Worm (Caenorhabditis elegans): ENCODE data around the gene col-19.

Gene col-19

ce11 chrX:425535-425934, 4.0 kb downstream of the col-19 start, which contains the start of gene ZK1193.2:
Gene ZK1193.2 (minus strand): TSS chrX:425635.
- TF ChIP-seq sptf-1 (tag; optimal IDR thresholded peaks at IDR 0.05) (no peak), ceh-88 (GFP tag; IDR thresholded peaks at IDR 0.05) (no peak), nhr-77 (tag; optimal IDR thresholded peaks at IDR 0.05) (no peak)

ce11 chrX:431596-431995, 10.1 kb downstream of the col-19 start:
- TF ChIP-seq mab-9 (GFP tag; IDR thresholded peaks at IDR 0.05) = 0 out of 2 replicates have a peak, but pooled peaks have one; percentile 10
- TF ChIP-seq nhr-12 (tag; optimal IDR thresholded peaks at IDR 0.05) = no peak

- TF ChIP-seq skn-1 (tag; optimal IDR thresholded peaks at IDR 0.05) (peak; percentile 12), nhr-71 (tag; optimal IDR thresholded peaks at IDR 0.05) (peak; percentile 25), blmp-1 (tag; optimal IDR thresholded peaks at IDR 0.05) (peak; percentile 99), nhr-85 (tag) (peak; percentile 76), lin-14 (GFP tag; optimal IDR thresholded peaks at IDR 0.05) (peak; percentile 17), mab-9 (GFP tag; IDR thresholded peaks at IDR 0.05) (no peak), efl-1 (optimal IDR thresholded peaks at IDR 0.05) (no peak), efl-1 (GFP tag; optimal IDR thresholded peaks at IDR 0.05 in 1 of 2) (peak in 1 of 2 experiments; percentile 63), nhr-90 (tag; optimal IDR thresholded peaks at IDR 0.05; ENCODE audit: poor library complexity) (no peak), nhr-20 (tag; optimal IDR thresholded peaks at IDR 0.05) (peak; percentile 7), lin-35 (GFP tag; optimal IDR thresholded peaks at IDR 0.05) (peak in 1 of 2 experiments; percentile 17)
Measured at ce11 chrX:433029-433693, 11.7 kb downstream of the col-19 start.

- TF ChIP-seq fkh-4 (tag; optimal IDR thresholded peaks at IDR 0.05; ENCODE audit: borderline replicate concordance) = no peak
- TF ChIP-seq ets-5 (GFP tag; IDR thresholded peaks at IDR 0.05) = no peak
- no peak for TF ChIP-seq pqm-1 (tag; optimal IDR thresholded peaks at IDR 0.05)
- TF ChIP-seq pag-3 (tag; optimal IDR thresholded peaks at IDR 0.05; ENCODE audit: borderline replicate concordance, insufficient read depth) = no peak
- TF ChIP-seq nhr-12 (tag; optimal IDR thresholded peaks at IDR 0.05) = no peak
- TF ChIP-seq vab-15 (tag; optimal IDR thresholded peaks at IDR 0.05) = no peak
- TF ChIP-seq ces-1 (GFP tag; optimal IDR thresholded peaks at IDR 0.05) = no peak
- TF ChIP-seq tlp-1 (tag; optimal IDR thresholded peaks at IDR 0.05) = no peak
- TF ChIP-seq lin-13 (GFP tag; optimal IDR thresholded peaks at IDR 0.05) = no peak
- TF ChIP-seq lin-39 (tag; optimal IDR thresholded peaks at IDR 0.05) = no peak
- no peak for TF ChIP-seq hlh-17 (GFP tag; optimal IDR thresholded peaks at IDR 0.05; ENCODE audit: borderline replicate concordance)
- TF ChIP-seq alr-1 (tag; optimal IDR thresholded peaks at IDR 0.05; ENCODE audit: borderline replicate concordance) = no peak
- no peak for TF ChIP-seq unc-86 (tag; optimal IDR thresholded peaks at IDR 0.05)
- no peak for TF ChIP-seq nhr-77 (tag; optimal IDR thresholded peaks at IDR 0.05)
- TF ChIP-seq nhr-84 (tag; optimal IDR thresholded peaks at IDR 0.05) = no peak
- no peak for TF ChIP-seq lir-3 (tag; optimal IDR thresholded peaks at IDR 0.05; ENCODE audit: poor library complexity)
- TF ChIP-seq ceh-90 (tag; optimal IDR thresholded peaks at IDR 0.05) = no peak
- TF ChIP-seq aha-1 (tag; optimal IDR thresholded peaks at IDR 0.05) = no peak
Measured at ce11 chrX:433747-434146, 12.2 kb downstream of the col-19 start, which contains the start of gene dve-1. Gene dve-1 (minus strand): TSS chrX:433812.

ce11 chrX:438396-438795, 16.9 kb downstream of the col-19 start:
- TF ChIP-seq elt-2 (tag; optimal IDR thresholded peaks at IDR 0.05) (peak; percentile 0), zag-1 (tag; optimal IDR thresholded peaks at IDR 0.05) (no peak)

All from whole organism, L1 larva.